Worm (Caenorhabditis elegans) whole organism, L3 larva: Measurements from ENCODE around the gene srw-143.

Source experiments
- egl-5 ChIP-seq: fragments of 150-350 bp; optimal IDR thresholded peaks from 2 replicates; lab custom pipeline; 2017; ENCODE audit warnings: missing biosample characterization, missing genetic modification reagents, missing genetic modification characterization, inconsistent platforms
- elt-1 ChIP-seq: fragments of 150-350 bp; optimal IDR thresholded peaks from 2 replicates; lab custom pipeline; 2014; ENCODE audit warnings: missing biosample characterization, missing genetic modification characterization
- elt-2 ChIP-seq: sonication (generic microtip); optimal IDR thresholded peaks from 2 replicates; lab custom pipeline; 2016; ENCODE audit warnings: missing genetic modification reagents, mild to moderate bottlenecking, missing genetic modification characterization, missing compliant biosample characterization
- elt-3 ChIP-seq, 3 experiments: fragments of 150-350 bp in 1 of 3; sonication (generic microtip) in 2 of 3; optimal IDR thresholded peaks; 2 replicates in 2 of 3; 4 replicates in 1 of 3; lab custom pipeline; 2014 to 2017; ENCODE audit warnings: missing biosample characterization in 3 of 3, missing genetic modification characterization in 3 of 3
- fos-1 ChIP-seq: fragments of 150-350 bp; optimal IDR thresholded peaks from 2 replicates; lab custom pipeline; 2014; ENCODE audit warnings: missing biosample characterization, missing genetic modification characterization
- lin-15B ChIP-seq: fragments of 150-350 bp; optimal IDR thresholded peaks from 2 replicates; lab custom pipeline; 2014; ENCODE audit warnings: missing biosample characterization, missing genetic modification characterization
- nhr-23 ChIP-seq: fragments of 150-350 bp; optimal IDR thresholded peaks from 2 replicates; lab custom pipeline; 2014; ENCODE audit warnings: missing biosample characterization, missing genetic modification reagents, missing genetic modification characterization
- nhr-28 ChIP-seq: fragments of 150-350 bp; optimal IDR thresholded peaks from 2 replicates; lab custom pipeline; 2014; ENCODE audit warnings: missing biosample characterization, missing genetic modification characterization
- nhr-76 ChIP-seq: fragments of 150-350 bp; sonication (generic microtip); optimal IDR thresholded peaks from 5 replicates; lab custom pipeline; 2014; ENCODE audit warnings: missing biosample characterization, missing genetic modification characterization
- sea-2 ChIP-seq: fragments of 150-350 bp; sonication (generic microtip); optimal IDR thresholded peaks from 4 replicates; lab custom pipeline; 2014; ENCODE audit warnings: missing biosample characterization, missing genetic modification reagents, missing genetic modification characterization

The srw-143 gene

ce11 chrV:2903227-2903626 lies 38.1 kb downstream of the srw-143 start, which contains the start of gene C31B8.7:
Gene C31B8.7, minus strand, starts transcription at chrV:2903327.
- TF ChIP-seq elt-1 (tag; lab: Kevin White, UChicago), result no peak

- TF ChIP-seq elt-3 (tag; optimal IDR thresholded peaks at IDR 0.05; lab: Kevin White, UChicago), result no peak
These were observed 41.4 kb downstream of the srw-143 start, which contains the start of gene str-46 for ce11 chrV:2899867-2900266. Gene str-46, minus strand, starts transcription at chrV:2899967.

- TF ChIP-seq elt-2 (peak; percentile 51), nhr-76 (tag; lab: Kevin White, UChicago) (no peak), egl-5 (tag; lab: Kevin White, UChicago) (no peak)
These were observed 45.1 kb downstream of the srw-143 start, which contains the start of gene pals-32 for ce11 chrV:2896198-2896660. Gene pals-32, plus strand, starts transcription at chrV:2896610.

ce11 chrV:2892976-2893375 lies 48.3 kb downstream of the srw-143 start, which contains the start of gene srh-127:
Gene srh-127, plus strand, starts transcription at chrV:2893276.
- TF ChIP-seq fos-1, result no peak

- TF ChIP-seq nhr-23 (tag; lab: Kevin White, UChicago), result no peak
- no peak for TF ChIP-seq fos-1
- no peak for TF ChIP-seq nhr-76 (tag; lab: Kevin White, UChicago)
- TF ChIP-seq nhr-28 (tag; lab: Kevin White, UChicago), result no peak
- no peak for TF ChIP-seq sea-2
- no peak for TF ChIP-seq elt-2
- TF ChIP-seq lin-15B (tag; lab: Kevin White, UChicago), result no peak
These were observed 49.4 kb downstream of the srw-143 start, which contains the start of gene F37B4.15 for ce11 chrV:2891927-2892326. Gene F37B4.15, plus strand, starts transcription at chrV:2892227.
